Worm (Caenorhabditis elegans) whole organism, L4 larva: ENCODE results near the gene unc-68.

Experiments
- aly-2 ChIP-seq: sonication (generic microtip); optimal IDR thresholded peaks from 2 replicates; lab custom pipeline; 2018; ENCODE audit warnings: missing biosample characterization, missing genetic modification characterization
- dmd-6 ChIP-seq: fragments of 200-800 bp; sonication (Bioruptor generic); IDR thresholded peaks from 2 replicates; pipeline ENCODE4 v1.3.6; 2022; ENCODE audit warnings: missing genetic modification reagents, missing genetic modification characterization, missing compliant biosample characterization
- jun-1 ChIP-seq: fragments of 150-350 bp; optimal IDR thresholded peaks from 2 replicates; lab custom pipeline; 2014; ENCODE audit warnings: missing biosample characterization, missing genetic modification reagents, missing genetic modification characterization
- lin-39 ChIP-seq: fragments of 150-350 bp; optimal IDR thresholded peaks from 2 replicates; lab custom pipeline; 2014; ENCODE audit warnings: missing biosample characterization, missing genetic modification reagents, missing genetic modification characterization
- unc-62 ChIP-seq, 3 experiments: fragments of 150-350 bp in 1 of 3; sonication (generic microtip); optimal IDR thresholded peaks in 2 of 3; peaks in 1 of 3; 1 replicate in 1 of 3; 2 replicates in 2 of 3; lab custom pipeline; 2014 to 2017; ENCODE audit warnings: missing biosample characterization in 3 of 3, missing genetic modification characterization in 3 of 3, missing genetic modification reagents in 3 of 3, missing genotype in 1 of 3
- zfp-3 ChIP-seq: fragments of 200-800 bp; sonication (Bioruptor generic); conservative IDR thresholded peaks from 2 replicates; pipeline ENCODE4 v1.3.6; 2022; ENCODE audit warnings: missing genetic modification reagents, missing genetic modification characterization, missing compliant biosample characterization

DNA sequence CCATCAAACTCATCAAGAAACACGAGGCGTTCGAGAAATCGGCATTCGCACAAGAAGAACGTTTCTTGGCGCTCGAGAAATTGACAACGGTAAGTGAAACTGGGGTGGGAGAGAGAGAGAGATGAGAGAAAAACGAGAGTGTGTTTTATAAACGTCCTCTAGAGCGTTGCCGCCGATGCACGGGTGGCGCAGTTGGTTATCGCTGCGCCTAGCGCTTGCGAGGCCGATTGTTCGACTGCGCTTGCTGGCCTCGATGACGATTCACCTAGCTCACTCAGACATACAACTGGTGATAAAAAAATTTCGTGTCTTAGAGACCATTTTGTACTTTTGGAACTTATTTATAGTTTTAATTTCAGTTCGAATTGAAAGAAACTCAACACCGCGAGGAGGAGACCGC, 40.0 kb downstream of the unc-68 start:
- TF ChIP-seq dmd-6 (GFP tag; lab: Robert Waterston, UW) (peak; percentile 70), unc-62 (GFP tag; optimal IDR thresholded peaks at IDR 0.05 in 1 of 2; lab: Kevin White, UChicago) (no peak), unc-62 (tag; optimal IDR thresholded peaks at IDR 0.05; lab: Kevin White, UChicago) (no peak), aly-2 (tag; lab: Kevin White, UChicago) (peak; percentile 91), jun-1 (tag; lab: Kevin White, UChicago) (peak; percentile 48), zfp-3 (peak; percentile 62; the same call in 1 of the 2 replicates), lin-39 (tag; lab: Kevin White, UChicago) (no peak)
